Worm (Caenorhabditis elegans) whole organism, young adult: ENCODE measurements around the gene Y73C8B.2.

Experiments
- C06A6.2 ChIP-seq: fragments of 200-800 bp; sonication (Bioruptor generic); conservative IDR thresholded peaks from 2 replicates; pipeline ENCODE4 v1.3.6; 2022; ENCODE audit warnings: missing genetic modification characterization, missing compliant biosample characterization
- F10E7.11 ChIP-seq: sonication (generic microtip); optimal IDR thresholded peaks from 2 replicates; lab custom pipeline; 2017; ENCODE audit warnings: mild to moderate bottlenecking, missing genetic modification characterization, moderate library complexity, missing compliant biosample characterization
- F49E8.2 ChIP-seq: sonication (generic microtip); optimal IDR thresholded peaks from 3 replicates; lab custom pipeline; 2017; ENCODE audit warnings: missing genetic modification characterization, mild to moderate bottlenecking, missing compliant biosample characterization, antibody characterized with exemption, moderate library complexity; ENCODE audit not compliant: insufficient read depth
- F52B5.7 ChIP-seq: sonication (generic microtip); optimal IDR thresholded peaks from 2 replicates; lab custom pipeline; 2016; ENCODE audit warnings: mild to moderate bottlenecking, missing genetic modification characterization, missing compliant biosample characterization
- F55B11.4 ChIP-seq: sonication (generic microtip); optimal IDR thresholded peaks from 2 replicates; lab custom pipeline; 2016; ENCODE audit warnings: missing compliant biosample characterization, missing genetic modification characterization, borderline replicate concordance; ENCODE audit not compliant: insufficient read depth
- F57A8.1 ChIP-seq: fragments of 200-800 bp; sonication (Bioruptor generic); optimal IDR thresholded peaks from 2 replicates; lab custom pipeline; 2018; ENCODE audit warnings: mild to moderate bottlenecking, missing genetic modification characterization, moderate library complexity, missing compliant biosample characterization
- K11D2.4 ChIP-seq: fragments of 200-800 bp; sonication (Bioruptor generic); IDR thresholded peaks from 2 replicates; pipeline ENCODE4 v1.3.6; 2022; ENCODE audit warnings: missing genetic modification reagents, missing genetic modification characterization, missing compliant biosample characterization
- T07F8.4 ChIP-seq: sonication (generic microtip); optimal IDR thresholded peaks from 2 replicates; lab custom pipeline; 2016; ENCODE audit warnings: mild to moderate bottlenecking, missing genetic modification characterization, moderate library complexity, missing compliant biosample characterization
- Y95B8A.8 ChIP-seq: fragments of 200-800 bp; sonication (Bioruptor generic); IDR thresholded peaks from 2 replicates; pipeline ENCODE4 v1.3.6; 2022; ENCODE audit warnings: missing genetic modification reagents, missing genetic modification characterization, missing compliant biosample characterization
- ZK185.1 ChIP-seq: sonication (generic microtip); optimal IDR thresholded peaks from 2 replicates; lab custom pipeline; 2016; ENCODE audit warnings: mild to moderate bottlenecking, missing genetic modification characterization, missing compliant biosample characterization; ENCODE audit not compliant: poor library complexity, severe bottlenecking
- ama-1 ChIP-seq, 3 experiments: fragments of 150-350 bp in 1 of 3; sonication (generic microtip) in 2 of 3; optimal IDR thresholded peaks; 2 replicates each; lab custom pipeline; 2014 to 2018; ENCODE audit warnings: missing biosample characterization in 2 of 3, missing genetic modification characterization in 2 of 3, missing genetic modification reagents in 2 of 3
- aptf-2 ChIP-seq: fragments of 200-800 bp; sonication (Bioruptor generic); conservative IDR thresholded peaks from 2 replicates; pipeline ENCODE4 v1.3.6; 2022; ENCODE audit warnings: missing genetic modification reagents, missing genetic modification characterization, missing compliant biosample characterization
- athp-1 ChIP-seq: sonication (generic microtip); optimal IDR thresholded peaks from 2 replicates; lab custom pipeline; 2017; ENCODE audit warnings: mild to moderate bottlenecking, missing genetic modification characterization, missing compliant biosample characterization
- cebp-1 ChIP-seq, 2 experiments: fragments of 200-800 bp in 1 of 2; sonication (Bioruptor generic) in 1 of 2; sonication (generic microtip) in 1 of 2; IDR thresholded peaks in 1 of 2; optimal IDR thresholded peaks in 1 of 2; 2 replicates each; pipeline versions ENCODE4 v1.3.6 to Lab custom; 2017 to 2022; ENCODE audit warnings: missing compliant biosample characterization in 2 of 2, missing genetic modification characterization in 2 of 2, mild to moderate bottlenecking in 1 of 2, missing genetic modification reagents in 1 of 2, moderate library complexity in 1 of 2
- ceh-100 ChIP-seq: fragments of 200-800 bp; sonication (Bioruptor generic); IDR thresholded peaks from 2 replicates; pipeline ENCODE4 v1.3.6; 2022; ENCODE audit warnings: missing genetic modification reagents, missing genetic modification characterization, missing compliant biosample characterization
- ceh-40 ChIP-seq: fragments of 200-800 bp; sonication (Bioruptor generic); IDR thresholded peaks from 2 replicates; pipeline ENCODE4 v1.3.6; 2022; ENCODE audit warnings: missing genetic modification characterization, missing compliant biosample characterization
- ceh-58 ChIP-seq: fragments of 200-800 bp; sonication (Bioruptor generic); IDR thresholded peaks from 2 replicates; pipeline ENCODE4 v1.3.6; 2022; ENCODE audit warnings: missing genetic modification characterization, missing compliant biosample characterization
- chd-7 ChIP-seq: sonication (generic microtip); optimal IDR thresholded peaks from 2 replicates; lab custom pipeline; 2016; ENCODE audit warnings: mild to moderate bottlenecking, missing genetic modification characterization, moderate library complexity, missing compliant biosample characterization
- die-1 ChIP-seq: sonication (generic microtip); optimal IDR thresholded peaks from 2 replicates; lab custom pipeline; 2016; ENCODE audit warnings: missing genotype, mild to moderate bottlenecking, missing genetic modification characterization, missing compliant biosample characterization
- dox-1 ChIP-seq: fragments of 200-800 bp; sonication (Bioruptor generic); IDR thresholded peaks from 2 replicates; pipeline ENCODE4 v1.3.6; 2022; ENCODE audit warnings: missing genetic modification reagents, missing genetic modification characterization, missing compliant biosample characterization
- him-1 ChIP-seq: sonication (generic microtip); optimal IDR thresholded peaks from 2 replicates; lab custom pipeline; 2016; ENCODE audit warnings: missing genotype, missing genetic modification reagents, missing genetic modification characterization, missing compliant biosample characterization
- hrde-1 ChIP-seq: sonication (generic microtip); optimal IDR thresholded peaks from 2 replicates; lab custom pipeline; 2016; ENCODE audit warnings: missing genetic modification characterization, mild to moderate bottlenecking, missing compliant biosample characterization, moderate library complexity, missing genotype, missing genetic modification reagents, borderline replicate concordance
- hsf-1 ChIP-seq: fragments of 200-800 bp; sonication (Bioruptor generic); IDR thresholded peaks from 2 replicates; pipeline ENCODE4 v1.3.6; 2022; ENCODE audit warnings: missing genetic modification reagents, missing genetic modification characterization, missing compliant biosample characterization
- lag-1 ChIP-seq: fragments of 200-800 bp; sonication (Bioruptor generic); IDR thresholded peaks from 2 replicates; pipeline ENCODE4 v1.3.6; 2022; ENCODE audit warnings: missing genetic modification reagents, missing genetic modification characterization, missing compliant biosample characterization
- lin-54 ChIP-seq: fragments of 200-800 bp; sonication (Bioruptor generic); optimal IDR thresholded peaks from 2 replicates; lab custom pipeline; 2018; ENCODE audit warnings: mild to moderate bottlenecking, missing genetic modification characterization, missing compliant biosample characterization
- lsl-1 ChIP-seq: fragments of 200-800 bp; sonication (Bioruptor generic); optimal IDR thresholded peaks from 2 replicates; lab custom pipeline; 2018; ENCODE audit warnings: mild to moderate bottlenecking, missing genetic modification characterization, moderate library complexity, missing compliant biosample characterization
- madf-3 ChIP-seq: fragments of 200-800 bp; sonication (Bioruptor generic); IDR thresholded peaks from 2 replicates; pipeline ENCODE4 v1.3.6; 2022; ENCODE audit warnings: missing genetic modification reagents, missing genetic modification characterization, missing compliant biosample characterization
- madf-6 ChIP-seq: fragments of 200-800 bp; sonication (Bioruptor generic); IDR thresholded peaks from 2 replicates; pipeline ENCODE4 v1.3.6; 2022; ENCODE audit warnings: missing genetic modification reagents, missing genetic modification characterization, missing compliant biosample characterization
- mcd-1 ChIP-seq: fragments of 200-800 bp; sonication (Bioruptor generic); IDR thresholded peaks from 2 replicates; pipeline ENCODE4 v1.3.6; 2022; ENCODE audit warnings: missing genetic modification reagents, missing genetic modification characterization, missing compliant biosample characterization
- mel-28 ChIP-seq: sonication (generic microtip); optimal IDR thresholded peaks from 2 replicates; lab custom pipeline; 2016; ENCODE audit warnings: borderline replicate concordance, mild to moderate bottlenecking, missing genetic modification characterization, missing compliant biosample characterization
- mxl-1 ChIP-seq: sonication (generic microtip); optimal IDR thresholded peaks from 2 replicates; lab custom pipeline; 2016; ENCODE audit warnings: missing genetic modification characterization, missing compliant biosample characterization
- nfyb-1 ChIP-seq: fragments of 200-800 bp; sonication (Bioruptor generic); IDR thresholded peaks from 2 replicates; pipeline ENCODE4 v1.3.6; 2022; ENCODE audit warnings: missing genetic modification reagents, missing genetic modification characterization, missing compliant biosample characterization
- nhr-120 ChIP-seq: fragments of 200-800 bp; sonication (Bioruptor generic); IDR thresholded peaks from 2 replicates; pipeline ENCODE4 v1.3.6; 2022; ENCODE audit warnings: missing genetic modification characterization, missing compliant biosample characterization
- nhr-179 ChIP-seq: sonication (generic microtip); optimal IDR thresholded peaks from 2 replicates; lab custom pipeline; 2016; ENCODE audit warnings: mild to moderate bottlenecking, missing genetic modification characterization, missing compliant biosample characterization
- nhr-90 ChIP-seq: sonication (generic microtip); optimal IDR thresholded peaks from 2 replicates; lab custom pipeline; 2016; ENCODE audit warnings: missing genotype, mild to moderate bottlenecking, missing genetic modification characterization, missing compliant biosample characterization
- rcor-1 ChIP-seq: fragments of 200-800 bp; sonication (Bioruptor generic); IDR thresholded peaks from 2 replicates; pipeline ENCODE4 v1.3.6; 2022; ENCODE audit warnings: missing genetic modification reagents, missing genetic modification characterization, missing compliant biosample characterization
- repo-1 ChIP-seq: sonication (generic microtip); optimal IDR thresholded peaks from 2 replicates; lab custom pipeline; 2017; ENCODE audit warnings: mild to moderate bottlenecking, missing genetic modification characterization, missing compliant biosample characterization
- rpc-1 ChIP-seq, 2 experiments: fragments of 150-350 bp in 1 of 2; sonication (generic microtip) in 1 of 2; optimal IDR thresholded peaks; 2 replicates each; lab custom pipeline; 2014 to 2018; ENCODE audit warnings: missing biosample characterization in 1 of 2, missing genetic modification characterization in 1 of 2, missing genetic modification reagents in 1 of 2, missing genotype in 1 of 2
- sptf-2 ChIP-seq: fragments of 200-800 bp; sonication (Bioruptor generic); optimal IDR thresholded peaks from 2 replicates; lab custom pipeline; 2018; ENCODE audit warnings: mild to moderate bottlenecking, missing genetic modification characterization, missing compliant biosample characterization
- tbx-9 ChIP-seq: sonication (generic microtip); optimal IDR thresholded peaks from 2 replicates; lab custom pipeline; 2016; ENCODE audit warnings: borderline replicate concordance, missing genetic modification characterization, inconsistent platforms, missing compliant biosample characterization
- tlf-1 ChIP-seq: fragments of 200-800 bp; sonication (Bioruptor generic); optimal IDR thresholded peaks from 2 replicates; lab custom pipeline; 2018; ENCODE audit warnings: mild to moderate bottlenecking, missing genetic modification characterization, missing compliant biosample characterization
- xnd-1 ChIP-seq: sonication (generic microtip); optimal IDR thresholded peaks from 2 replicates; lab custom pipeline; 2016; ENCODE audit warnings: missing genotype, missing genetic modification reagents, missing genetic modification characterization, missing compliant biosample characterization
- zfh-2 ChIP-seq: fragments of 200-800 bp; sonication (Bioruptor generic); conservative IDR thresholded peaks from 2 replicates; pipeline ENCODE4 v1.3.6; 2022; ENCODE audit warnings: missing genetic modification reagents, missing genetic modification characterization, missing compliant biosample characterization
- ztf-22 ChIP-seq: fragments of 200-800 bp; sonication (Bioruptor generic); optimal IDR thresholded peaks from 2 replicates; lab custom pipeline; 2018; ENCODE audit warnings: mild to moderate bottlenecking, missing genetic modification characterization, moderate library complexity, missing compliant biosample characterization
- ztf-25 ChIP-seq: fragments of 200-800 bp; sonication (Bioruptor generic); IDR thresholded peaks from 2 replicates; pipeline ENCODE4 v1.3.6; 2022; ENCODE audit warnings: missing genetic modification reagents, missing genetic modification characterization, missing compliant biosample characterization
- ztf-26 ChIP-seq: sonication (generic microtip); optimal IDR thresholded peaks from 2 replicates; lab custom pipeline; 2017; ENCODE audit warnings: missing genetic modification characterization, missing compliant biosample characterization
- ztf-28 ChIP-seq: fragments of 200-800 bp; sonication (Bioruptor generic); IDR thresholded peaks from 2 replicates; pipeline ENCODE4 v1.3.6; 2022; ENCODE audit warnings: missing genetic modification reagents, missing genetic modification characterization, missing compliant biosample characterization

Gene Y73C8B.2

DNA sequence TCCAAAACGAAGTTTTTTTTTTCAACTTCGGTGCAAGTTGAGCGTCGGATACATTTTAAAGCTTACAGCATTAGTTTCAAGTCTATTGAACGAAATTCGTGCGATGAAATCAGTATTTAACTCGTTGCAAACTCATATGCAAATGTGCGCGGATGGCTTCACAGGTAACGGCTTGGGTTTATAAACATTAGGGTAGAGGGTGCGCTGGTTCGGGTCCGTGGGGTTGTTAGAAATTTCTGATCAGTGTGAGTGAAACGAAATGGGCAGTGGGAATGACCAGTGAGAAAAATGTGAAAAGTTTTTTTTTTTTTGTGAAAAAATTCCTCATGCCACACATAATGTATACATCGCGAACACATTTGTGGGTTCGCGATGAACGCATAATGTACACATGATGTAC lies 31.7 kb downstream of the Y73C8B.2 start:
- TF ChIP-seq ceh-100 (no peak), F55B11.4 (tag; lab: Kevin White, UChicago) (no peak), ceh-58 (GFP tag; lab: Robert Waterston, UW) (peak; percentile 77; the same call in 1 of the 2 replicates), aptf-2 (GFP tag; lab: Robert Waterston, UW) (0 out of 2 replicates have a peak, but pooled peaks have one; percentile 18), madf-6 (GFP tag; lab: Robert Waterston, UW) (peak; percentile 56; the same call in 1 of the 2 replicates), dox-1 (GFP tag; lab: Robert Waterston, UW) (peak; percentile 59; the same call in 1 of the 2 replicates), F49E8.2 (tag; lab: Kevin White, UChicago) (no peak), chd-7 (tag; lab: Kevin White, UChicago) (peak; percentile 56), ZK185.1 (tag; lab: Kevin White, UChicago) (no peak), athp-1 (peak; percentile 48), F52B5.7 (peak; percentile 47), cebp-1 (GFP tag; IDR thresholded peaks at IDR 0.05; lab: Robert Waterston, UW) (no peak), cebp-1 (tag; optimal IDR thresholded peaks at IDR 0.05; lab: Kevin White, UChicago) (no peak), zfh-2 (GFP tag; lab: Robert Waterston, UW) (no peak), lsl-1 (GFP tag; lab: Kevin White, UChicago) (peak; percentile 40), nhr-120 (GFP tag; lab: Robert Waterston, UW) (no peak), ama-1 (optimal IDR thresholded peaks at IDR 0.05; lab: Kevin White, UChicago) (no peak), ama-1 (GFP tag; optimal IDR thresholded peaks at IDR 0.05; lab: Kevin White, UChicago) (no peak), C06A6.2 (GFP tag; lab: Robert Waterston, UW) (no peak), madf-3 (GFP tag; lab: Robert Waterston, UW) (no peak), repo-1 (tag; lab: Kevin White, UChicago) (no peak), rpc-1 (optimal IDR thresholded peaks at IDR 0.05; lab: Kevin White, UChicago) (peak; percentile 71), rpc-1 (tag; optimal IDR thresholded peaks at IDR 0.05; lab: Kevin White, UChicago) (peak; percentile 95), Y95B8A.8 (GFP tag; lab: Robert Waterston, UW) (0 out of 2 replicates have a peak, but pooled peaks have one; percentile 16), ztf-22 (no peak), lag-1 (no peak), ztf-25 (GFP tag; lab: Robert Waterston, UW) (no peak), F10E7.11 (tag; lab: Kevin White, UChicago) (no peak), K11D2.4 (no peak), xnd-1 (peak; percentile 5), tlf-1 (GFP tag; lab: Kevin White, UChicago) (no peak), ceh-40 (no peak), ztf-28 (GFP tag; lab: Robert Waterston, UW) (0 out of 2 replicates have a peak, but pooled peaks have one; percentile 35), nfyb-1 (GFP tag; lab: Robert Waterston, UW) (peak; percentile 62; the same call in 1 of the 2 replicates), hrde-1 (no peak), tbx-9 (tag; lab: Kevin White, UChicago) (no peak), mxl-1 (tag; lab: Kevin White, UChicago) (peak; percentile 47), sptf-2 (GFP tag; lab: Kevin White, UChicago) (no peak), nhr-179 (tag; lab: Kevin White, UChicago) (no peak), mcd-1 (GFP tag; lab: Robert Waterston, UW) (0 out of 2 replicates have a peak, but pooled peaks have one; percentile 21), nhr-90 (peak; percentile 74), die-1 (tag; lab: Kevin White, UChicago) (peak; percentile 73), him-1 (tag; lab: Kevin White, UChicago) (peak; percentile 79), hsf-1 (GFP tag; lab: Robert Waterston, UW) (peak; percentile 49; the same call in 1 of the 2 replicates), lin-54 (GFP tag; lab: Kevin White, UChicago) (peak; percentile 52), rcor-1 (peak; percentile 66), mel-28 (tag; lab: Kevin White, UChicago) (no peak), F57A8.1 (GFP tag; lab: Kevin White, UChicago) (no peak), ztf-26 (tag; lab: Kevin White, UChicago) (no peak), T07F8.4 (peak; percentile 47)
